Fruit fly (Drosophila melanogaster) ovary, adult (tissue): Measurements from ENCODE around the gene Cpr78Cb.

ENCODE experiments used
- CG17801 ChIP-seq: fragments of 200-800 bp; optimal IDR thresholded peaks from 2 replicates; lab custom pipeline; 2019; ENCODE audit warnings: missing biosample characterization, mild to moderate bottlenecking, missing genetic modification characterization, moderate library complexity; ENCODE audit not compliant: partially characterized antibody

Cpr78Cb gene

dm6 chr3L:21275921-21276295 lies 18.4 kb upstream of the Cpr78Cb start:
- TF ChIP-seq CG17801 = no peak

dm6 chr3L:21276296-21277257 lies 17.7 kb upstream of the Cpr78Cb start:
- peak; percentile 78 for TF ChIP-seq CG17801

dm6 chr3L:21277897-21278530 lies 16.3 kb upstream of the Cpr78Cb start:
- TF ChIP-seq CG17801 = no peak

- TF ChIP-seq CG17801 = no peak
Observed at dm6 chr3L:21279168-21279567, 15.1 kb upstream of the Cpr78Cb start.

- peak; percentile 82 for TF ChIP-seq CG17801
Observed at dm6 chr3L:21279876-21280566, 14.3 kb upstream of the Cpr78Cb start, which contains the start of gene AcCoAS. Gene AcCoAS (minus strand): TSS chr3L:21280243.

dm6 chr3L:21280996-21281691 lies 13.1 kb upstream of the Cpr78Cb start, which contains the start of gene ppl:
Gene ppl (minus strand): TSS chr3L:21281506.
- TF ChIP-seq CG17801 = no peak

dm6 chr3L:21281706-21282105 lies 12.6 kb upstream of the Cpr78Cb start:
- TF ChIP-seq CG17801 = no peak

- TF ChIP-seq CG17801 = no peak
Observed at dm6 chr3L:21282741-21283140, 11.6 kb upstream of the Cpr78Cb start.

dm6 chr3L:21283795-21284194 lies 10.5 kb upstream of the Cpr78Cb start:
- no peak for TF ChIP-seq CG17801

dm6 chr3L:21284720-21285638 lies 9.3 kb upstream of the Cpr78Cb start:
- no peak for TF ChIP-seq CG17801

- peak; percentile 89 for TF ChIP-seq CG17801
Observed at dm6 chr3L:21285639-21286338, 8.5 kb upstream of the Cpr78Cb start, which contains the start of the genes CG12974 and pzg. Gene CG12974 (minus strand): TSS chr3L:21285962. Gene pzg (plus strand): TSS chr3L:21286099.

dm6 chr3L:21290336-21290735 lies 4.0 kb upstream of the Cpr78Cb start:
- no peak for TF ChIP-seq CG17801

dm6 chr3L:21291055-21291454 lies 3.2 kb upstream of the Cpr78Cb start:
- TF ChIP-seq CG17801 = no peak

dm6 chr3L:21292700-21293099 lies 1.6 kb upstream of the Cpr78Cb start, which contains the start of gene Cpr78Ca:
Gene Cpr78Ca (minus strand): TSS chr3L:21292800.
- TF ChIP-seq CG17801 = no peak
